Worm (Caenorhabditis elegans) whole organism, young adult: ENCODE results near the gene srgp-1.

Source experiments
- D2030.7 ChIP-seq: fragments of 200-800 bp; sonication (Bioruptor generic); IDR thresholded peaks from 2 replicates; pipeline ENCODE4 v1.3.6; 2022; ENCODE audit warnings: missing genetic modification reagents, missing genetic modification characterization, missing compliant biosample characterization
- F23B12.7 ChIP-seq: sonication (generic microtip); optimal IDR thresholded peaks from 2 replicates; lab custom pipeline; 2017; ENCODE audit warnings: missing genetic modification characterization, mild to moderate bottlenecking, missing compliant biosample characterization, antibody characterized with exemption, moderate library complexity; ENCODE audit not compliant: insufficient read depth
- F37B4.10 ChIP-seq: fragments of 200-800 bp; sonication (Bioruptor generic); IDR thresholded peaks from 2 replicates; pipeline ENCODE4 v1.3.6; 2022; ENCODE audit warnings: missing genetic modification characterization, missing compliant biosample characterization
- F52B5.7 ChIP-seq: sonication (generic microtip); optimal IDR thresholded peaks from 2 replicates; lab custom pipeline; 2016; ENCODE audit warnings: mild to moderate bottlenecking, missing genetic modification characterization, missing compliant biosample characterization
- K12H6.12 ChIP-seq: fragments of 200-800 bp; sonication (Bioruptor generic); optimal IDR thresholded peaks from 2 replicates; lab custom pipeline; 2018; ENCODE audit warnings: mild to moderate bottlenecking, missing genetic modification characterization, missing compliant biosample characterization
- Y53F4B.3 ChIP-seq: fragments of 200-800 bp; sonication (Bioruptor generic); IDR thresholded peaks from 2 replicates; pipeline ENCODE4 v1.3.6; 2022; ENCODE audit warnings: missing genetic modification reagents, missing genetic modification characterization, missing compliant biosample characterization
- Y53G8AR.9 ChIP-seq: fragments of 200-800 bp; sonication (Bioruptor generic); conservative IDR thresholded peaks from 2 replicates; pipeline ENCODE4 v1.3.6; 2022; ENCODE audit warnings: missing genetic modification reagents, missing genetic modification characterization, missing compliant biosample characterization
- Y56A3A.18 ChIP-seq: fragments of 200-800 bp; sonication (Bioruptor generic); IDR thresholded peaks from 2 replicates; pipeline ENCODE4 v1.3.6; 2022; ENCODE audit warnings: missing genetic modification reagents, missing genetic modification characterization, missing compliant biosample characterization
- Y79H2A.3 ChIP-seq: fragments of 200-800 bp; sonication (Bioruptor generic); conservative IDR thresholded peaks from 2 replicates; pipeline ENCODE4 v1.3.6; 2022; ENCODE audit warnings: missing genetic modification reagents, missing genetic modification characterization, missing compliant biosample characterization
- ZK185.1 ChIP-seq: sonication (generic microtip); optimal IDR thresholded peaks from 2 replicates; lab custom pipeline; 2016; ENCODE audit warnings: mild to moderate bottlenecking, missing genetic modification characterization, missing compliant biosample characterization; ENCODE audit not compliant: poor library complexity, severe bottlenecking
- ama-1 ChIP-seq, 3 experiments: fragments of 150-350 bp in 1 of 3; sonication (generic microtip) in 2 of 3; optimal IDR thresholded peaks; 2 replicates each; lab custom pipeline; 2014 to 2018; ENCODE audit warnings: missing biosample characterization in 2 of 3, missing genetic modification characterization in 2 of 3, missing genetic modification reagents in 2 of 3
- atf-7 ChIP-seq: sonication (generic microtip); optimal IDR thresholded peaks from 2 replicates; lab custom pipeline; 2017; ENCODE audit warnings: mild to moderate bottlenecking, missing genetic modification characterization, missing compliant biosample characterization
- athp-1 ChIP-seq: sonication (generic microtip); optimal IDR thresholded peaks from 2 replicates; lab custom pipeline; 2017; ENCODE audit warnings: mild to moderate bottlenecking, missing genetic modification characterization, missing compliant biosample characterization
- attf-5 ChIP-seq: fragments of 200-800 bp; sonication (Bioruptor generic); optimal IDR thresholded peaks from 2 replicates; lab custom pipeline; 2018; ENCODE audit warnings: mild to moderate bottlenecking, missing genetic modification characterization, missing compliant biosample characterization
- cebp-1 ChIP-seq, 2 experiments: fragments of 200-800 bp in 1 of 2; sonication (Bioruptor generic) in 1 of 2; sonication (generic microtip) in 1 of 2; IDR thresholded peaks in 1 of 2; optimal IDR thresholded peaks in 1 of 2; 2 replicates each; pipeline versions ENCODE4 v1.3.6 to Lab custom; 2017 to 2022; ENCODE audit warnings: missing compliant biosample characterization in 2 of 2, missing genetic modification characterization in 2 of 2, mild to moderate bottlenecking in 1 of 2, missing genetic modification reagents in 1 of 2, moderate library complexity in 1 of 2
- ceh-79 ChIP-seq: sonication (generic microtip); optimal IDR thresholded peaks from 2 replicates; lab custom pipeline; 2017; ENCODE audit warnings: mild to moderate bottlenecking, missing genetic modification characterization, missing compliant biosample characterization
- ceh-91 ChIP-seq: fragments of 200-800 bp; sonication (Bioruptor generic); IDR thresholded peaks from 2 replicates; pipeline ENCODE4 v1.3.6; 2022; ENCODE audit warnings: missing genetic modification reagents, missing genetic modification characterization, missing compliant biosample characterization
- chd-7 ChIP-seq: sonication (generic microtip); optimal IDR thresholded peaks from 2 replicates; lab custom pipeline; 2016; ENCODE audit warnings: mild to moderate bottlenecking, missing genetic modification characterization, moderate library complexity, missing compliant biosample characterization
- dox-1 ChIP-seq: fragments of 200-800 bp; sonication (Bioruptor generic); IDR thresholded peaks from 2 replicates; pipeline ENCODE4 v1.3.6; 2022; ENCODE audit warnings: missing genetic modification reagents, missing genetic modification characterization, missing compliant biosample characterization
- egl-44 ChIP-seq: fragments of 200-800 bp; sonication (Bioruptor generic); IDR thresholded peaks from 2 replicates; pipeline ENCODE4 v1.3.6; 2022; ENCODE audit warnings: missing genetic modification reagents, missing genetic modification characterization, missing compliant biosample characterization
- egrh-3 ChIP-seq: fragments of 200-800 bp; sonication (Bioruptor generic); IDR thresholded peaks from 2 replicates; pipeline ENCODE4 v1.3.6; 2022; ENCODE audit warnings: missing genetic modification reagents, missing genetic modification characterization, missing compliant biosample characterization
- gei-17 ChIP-seq: fragments of 200-800 bp; sonication (Bioruptor generic); optimal IDR thresholded peaks from 2 replicates; lab custom pipeline; 2018; ENCODE audit warnings: mild to moderate bottlenecking, missing genetic modification characterization, missing compliant biosample characterization
- hmg-20 ChIP-seq: fragments of 200-800 bp; sonication (Bioruptor generic); IDR thresholded peaks from 2 replicates; pipeline ENCODE4 v1.3.6; 2022; ENCODE audit warnings: missing genetic modification reagents, missing genetic modification characterization, missing compliant biosample characterization
- hsf-1 ChIP-seq: fragments of 200-800 bp; sonication (Bioruptor generic); IDR thresholded peaks from 2 replicates; pipeline ENCODE4 v1.3.6; 2022; ENCODE audit warnings: missing genetic modification reagents, missing genetic modification characterization, missing compliant biosample characterization
- let-607 ChIP-seq, 2 experiments: fragments of 200-800 bp in 1 of 2; sonication (Bioruptor generic) in 1 of 2; sonication (generic microtip) in 1 of 2; optimal IDR thresholded peaks; 2 replicates each; lab custom pipeline; 2016 to 2018; ENCODE audit warnings: mild to moderate bottlenecking in 2 of 2, missing compliant biosample characterization in 2 of 2, missing genetic modification characterization in 2 of 2, moderate library complexity in 2 of 2, missing genotype in 1 of 2
- lin-26 ChIP-seq: fragments of 200-800 bp; sonication (Bioruptor generic); IDR thresholded peaks from 2 replicates; pipeline ENCODE4 v1.3.6; 2022; ENCODE audit warnings: missing genetic modification reagents, missing genetic modification characterization, missing compliant biosample characterization
- lin-54 ChIP-seq: fragments of 200-800 bp; sonication (Bioruptor generic); optimal IDR thresholded peaks from 2 replicates; lab custom pipeline; 2018; ENCODE audit warnings: mild to moderate bottlenecking, missing genetic modification characterization, missing compliant biosample characterization
- madf-3 ChIP-seq: fragments of 200-800 bp; sonication (Bioruptor generic); IDR thresholded peaks from 2 replicates; pipeline ENCODE4 v1.3.6; 2022; ENCODE audit warnings: missing genetic modification reagents, missing genetic modification characterization, missing compliant biosample characterization
- mes-4 ChIP-seq: sonication (generic microtip); optimal IDR thresholded peaks from 2 replicates; lab custom pipeline; 2016; ENCODE audit warnings: missing genotype, missing genetic modification characterization, missing compliant biosample characterization
- nfya-1 ChIP-seq: sonication (generic microtip); optimal IDR thresholded peaks from 2 replicates; lab custom pipeline; 2017; ENCODE audit warnings: antibody characterized with exemption, missing compliant biosample characterization, missing genetic modification characterization, borderline replicate concordance; ENCODE audit not compliant: insufficient read depth
- nfya-2 ChIP-seq: fragments of 200-800 bp; sonication (Bioruptor generic); IDR thresholded peaks from 2 replicates; pipeline ENCODE4 v1.3.6; 2022; ENCODE audit warnings: missing genetic modification reagents, missing genetic modification characterization, missing compliant biosample characterization
- nhr-120 ChIP-seq: fragments of 200-800 bp; sonication (Bioruptor generic); IDR thresholded peaks from 2 replicates; pipeline ENCODE4 v1.3.6; 2022; ENCODE audit warnings: missing genetic modification characterization, missing compliant biosample characterization
- pbrm-1 ChIP-seq: fragments of 200-800 bp; sonication (Bioruptor generic); IDR thresholded peaks from 2 replicates; pipeline ENCODE4 v1.3.6; 2022; ENCODE audit warnings: missing genetic modification reagents, missing genetic modification characterization, missing compliant biosample characterization
- rec-8 ChIP-seq, 2 experiments: sonication (generic microtip); optimal IDR thresholded peaks; 2 replicates each; lab custom pipeline; 2016; ENCODE audit warnings: mild to moderate bottlenecking in 2 of 2, missing genetic modification characterization in 2 of 2, missing genetic modification reagents in 2 of 2, missing genotype in 2 of 2, missing biosample characterization in 1 of 2, missing compliant biosample characterization in 1 of 2, moderate library complexity in 1 of 2
- rpc-1 ChIP-seq, 2 experiments: fragments of 150-350 bp in 1 of 2; sonication (generic microtip) in 1 of 2; optimal IDR thresholded peaks; 2 replicates each; lab custom pipeline; 2014 to 2018; ENCODE audit warnings: missing biosample characterization in 1 of 2, missing genetic modification characterization in 1 of 2, missing genetic modification reagents in 1 of 2, missing genotype in 1 of 2
- snpc-1.3 ChIP-seq: sonication (generic microtip); optimal IDR thresholded peaks from 2 replicates; lab custom pipeline; 2017; ENCODE audit warnings: missing genetic modification characterization, mild to moderate bottlenecking, missing compliant biosample characterization, antibody characterized with exemption, moderate library complexity, missing genotype, missing genetic modification reagents; ENCODE audit not compliant: insufficient read depth
- snpc-4 ChIP-seq, 5 experiments: fragments of 150-350 bp in 1 of 5; sonication (generic microtip) in 4 of 5; optimal IDR thresholded peaks; 2 replicates each; lab custom pipeline; 2014 to 2018; ENCODE audit warnings: missing genetic modification characterization in 5 of 5, missing biosample characterization in 3 of 5, antibody characterized with exemption in 2 of 5, mild to moderate bottlenecking in 2 of 5, missing compliant biosample characterization in 2 of 5, missing genotype in 2 of 5, moderate library complexity in 2 of 5, missing genetic modification reagents in 1 of 5
- sptf-2 ChIP-seq: fragments of 200-800 bp; sonication (Bioruptor generic); optimal IDR thresholded peaks from 2 replicates; lab custom pipeline; 2018; ENCODE audit warnings: mild to moderate bottlenecking, missing genetic modification characterization, missing compliant biosample characterization
- tbp1 ChIP-seq: fragments of 200-800 bp; sonication (Bioruptor generic); optimal IDR thresholded peaks from 2 replicates; lab custom pipeline; 2018; ENCODE audit warnings: mild to moderate bottlenecking, missing genetic modification characterization, missing compliant biosample characterization
- tlf-1 ChIP-seq: fragments of 200-800 bp; sonication (Bioruptor generic); optimal IDR thresholded peaks from 2 replicates; lab custom pipeline; 2018; ENCODE audit warnings: mild to moderate bottlenecking, missing genetic modification characterization, missing compliant biosample characterization
- xnd-1 ChIP-seq: sonication (generic microtip); optimal IDR thresholded peaks from 2 replicates; lab custom pipeline; 2016; ENCODE audit warnings: missing genotype, missing genetic modification reagents, missing genetic modification characterization, missing compliant biosample characterization
- zfh-2 ChIP-seq: fragments of 200-800 bp; sonication (Bioruptor generic); conservative IDR thresholded peaks from 2 replicates; pipeline ENCODE4 v1.3.6; 2022; ENCODE audit warnings: missing genetic modification reagents, missing genetic modification characterization, missing compliant biosample characterization
- ztf-18 ChIP-seq: sonication (generic microtip); optimal IDR thresholded peaks from 2 replicates; lab custom pipeline; 2016; ENCODE audit warnings: missing genotype, mild to moderate bottlenecking, missing genetic modification characterization, missing compliant biosample characterization

The srgp-1 gene

DNA sequence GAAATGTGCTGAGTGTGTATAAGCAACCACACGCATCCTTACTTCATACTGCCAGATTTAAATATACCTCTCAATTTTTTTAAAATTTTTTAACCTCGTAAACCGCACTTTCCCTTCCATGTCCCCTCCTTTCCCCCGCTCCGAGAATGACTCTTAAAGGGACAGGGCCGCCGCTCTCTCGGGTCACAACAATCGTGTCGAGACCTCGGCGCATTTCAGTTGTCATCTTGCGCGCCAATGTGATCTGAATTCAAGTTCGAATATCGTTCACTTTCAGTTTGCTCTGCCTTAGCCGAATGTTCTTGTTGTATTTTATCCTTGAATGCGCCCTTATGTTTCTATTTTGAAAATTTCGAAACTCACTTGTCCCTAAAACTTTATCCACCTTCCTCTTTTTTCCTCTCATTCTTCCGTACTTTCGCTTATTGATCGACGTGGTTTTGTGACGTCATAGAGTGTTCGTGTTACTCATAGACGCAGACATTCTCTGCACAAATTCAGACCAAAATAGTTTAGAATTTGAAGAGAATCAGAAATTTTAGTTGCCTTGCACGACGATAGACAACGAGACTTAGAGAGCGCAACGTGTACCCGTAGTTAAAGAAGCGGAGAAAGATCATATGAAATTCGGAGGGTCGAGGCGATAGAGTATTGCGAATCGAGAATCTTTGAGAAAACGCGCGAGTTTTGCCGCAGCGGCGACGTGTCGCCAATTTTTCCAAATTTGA lies 47.9 kb upstream of the srgp-1 start (continued):
- TF ChIP-seq snpc-4 (GFP tag; optimal IDR thresholded peaks at IDR 0.05; lab: Kevin White, UChicago) (no peak), snpc-4 (tag; optimal IDR thresholded peaks at IDR 0.05; lab: Kevin White, UChicago) (peak in 2 of 4 experiments; percentile 12 to 24), gei-17 (peak; percentile 29), Y53G8AR.9 (GFP tag; lab: Robert Waterston, UW) (no peak; the same call in 1 of the 2 replicates), athp-1 (peak; percentile 36), nfya-1 (tag; lab: Kevin White, UChicago) (no peak), atf-7 (tag; lab: Kevin White, UChicago) (peak; percentile 87), sptf-2 (GFP tag; lab: Kevin White, UChicago) (no peak), tlf-1 (peak; percentile 34), D2030.7 (GFP tag; lab: Robert Waterston, UW) (no peak), rpc-1 (optimal IDR thresholded peaks at IDR 0.05; lab: Kevin White, UChicago) (no peak), rpc-1 (tag; optimal IDR thresholded peaks at IDR 0.05; lab: Kevin White, UChicago) (no peak), cebp-1 (GFP tag; IDR thresholded peaks at IDR 0.05; lab: Robert Waterston, UW) (no peak), cebp-1 (tag; optimal IDR thresholded peaks at IDR 0.05; lab: Kevin White, UChicago) (peak; percentile 75), zfh-2 (GFP tag; lab: Robert Waterston, UW) (no peak), lin-26 (peak; percentile 62; the same call in 1 of the 2 replicates), nfya-2 (GFP tag; lab: Robert Waterston, UW) (no peak), F23B12.7 (no peak), snpc-1.3 (tag; lab: Kevin White, UChicago) (peak; percentile 31), lin-54 (GFP tag; lab: Kevin White, UChicago) (peak; percentile 33), ztf-18 (tag; lab: Kevin White, UChicago) (no peak), nhr-120 (GFP tag; lab: Robert Waterston, UW) (no peak), hmg-20 (GFP tag; lab: Robert Waterston, UW) (no peak), ZK185.1 (tag; lab: Kevin White, UChicago) (no peak), mes-4 (no peak), attf-5 (peak; percentile 71), madf-3 (GFP tag; lab: Robert Waterston, UW) (0 out of 2 replicates have a peak, but pooled peaks have one; percentile 18), pbrm-1 (GFP tag; lab: Robert Waterston, UW) (no peak), egrh-3 (no peak), rec-8 (tag; optimal IDR thresholded peaks at IDR 0.05; lab: Kevin White, UChicago) (no peak), tbp1 (GFP tag; lab: Kevin White, UChicago) (peak; percentile 1), let-607 (tag; optimal IDR thresholded peaks at IDR 0.05; lab: Kevin White, UChicago) (peak; percentile 42 to 78), ama-1 (optimal IDR thresholded peaks at IDR 0.05; lab: Kevin White, UChicago) (no peak), ama-1 (GFP tag; optimal IDR thresholded peaks at IDR 0.05; lab: Kevin White, UChicago) (no peak), Y79H2A.3 (GFP tag; lab: Robert Waterston, UW) (no peak), Y53F4B.3 (GFP tag; lab: Robert Waterston, UW) (no peak), ceh-91 (GFP tag; lab: Robert Waterston, UW) (no peak), dox-1 (peak; percentile 29; the same call in 1 of the 2 replicates), egl-44 (GFP tag; lab: Robert Waterston, UW) (no peak), F37B4.10 (GFP tag; lab: Robert Waterston, UW) (0 out of 2 replicates have a peak, but pooled peaks have one; percentile 60), K12H6.12 (tag; lab: Kevin White, UChicago) (peak; percentile 60), hsf-1 (GFP tag; lab: Robert Waterston, UW) (0 out of 2 replicates have a peak, but pooled peaks have one; percentile 48), xnd-1 (tag; lab: Kevin White, UChicago) (peak; percentile 38), ceh-79 (tag; lab: Kevin White, UChicago) (no peak), Y56A3A.18 (GFP tag; lab: Robert Waterston, UW) (no peak; the same call in 1 of the 2 replicates), F52B5.7 (tag; lab: Kevin White, UChicago) (no peak), chd-7 (tag; lab: Kevin White, UChicago) (no peak)
